Worm (Caenorhabditis elegans): ENCODE measurements around the gene srg-23.

DNA sequence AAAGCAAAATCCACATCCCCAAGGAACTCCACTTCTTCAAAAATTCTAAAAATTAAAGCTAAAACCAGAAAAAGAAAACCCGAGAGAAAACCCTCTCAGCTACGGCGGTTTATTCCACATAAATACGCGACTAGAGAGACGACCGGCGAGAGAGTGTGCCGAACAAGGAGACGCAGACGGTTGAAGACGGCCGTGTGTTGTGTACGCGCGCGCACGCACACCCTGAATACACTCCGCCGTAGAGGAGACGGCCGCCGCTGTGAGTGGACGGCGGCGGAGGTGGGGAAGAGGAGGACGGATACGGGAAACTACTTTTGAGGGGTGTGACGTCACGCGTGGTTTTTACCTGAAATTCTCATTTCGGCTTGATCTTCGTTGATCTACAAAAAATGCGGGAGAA, 41.3 kb downstream of the srg-23 start:
- no peak for TF ChIP-seq unc-39 (tag; optimal IDR thresholded peaks at IDR 0.05)
- no peak for TF ChIP-seq unc-62 (GFP tag; optimal IDR thresholded peaks at IDR 0.05)
- no peak for TF ChIP-seq elt-3 (tag; optimal IDR thresholded peaks at IDR 0.05)
- no peak for TF ChIP-seq mab-5 (tag; optimal IDR thresholded peaks at IDR 0.05)
- TF ChIP-seq lin-32 (GFP tag; optimal IDR thresholded peaks at IDR 0.05), result no peak
- no peak for TF ChIP-seq nhr-237 (tag; optimal IDR thresholded peaks at IDR 0.05)
- TF ChIP-seq ceh-83 (GFP tag; optimal IDR thresholded peaks at IDR 0.05), result no peak
- TF ChIP-seq mep-1 (tag; optimal IDR thresholded peaks at IDR 0.05), result no peak
- TF ChIP-seq snpc-4 (tag; optimal IDR thresholded peaks at IDR 0.05), result no peak
- TF ChIP-seq unc-120 (tag; optimal IDR thresholded peaks at IDR 0.05; ENCODE audit: poor library complexity, severe bottlenecking), result no peak
- TF ChIP-seq ces-1 (GFP tag; optimal IDR thresholded peaks at IDR 0.05), result no peak
